Worm (Caenorhabditis elegans) whole organism, young adult: ENCODE results near the gene acs-22.

Experiments used
- B0019.2 ChIP-seq: fragments of 200-800 bp; sonication (Bioruptor generic); conservative IDR thresholded peaks from 2 replicates; pipeline ENCODE4 v1.3.6; 2022; ENCODE audit warnings: missing genetic modification reagents, missing genetic modification characterization, missing compliant biosample characterization
- B0035.1 ChIP-seq: sonication (generic microtip); optimal IDR thresholded peaks from 2 replicates; lab custom pipeline; 2016; ENCODE audit warnings: missing genetic modification characterization, mild to moderate bottlenecking, missing compliant biosample characterization, missing genotype, missing genetic modification reagents
- B0261.1 ChIP-seq: sonication (generic microtip); optimal IDR thresholded peaks from 2 replicates; lab custom pipeline; 2016; ENCODE audit warnings: mild to moderate bottlenecking, missing genetic modification characterization, moderate library complexity, missing compliant biosample characterization
- B0336.3 ChIP-seq: fragments of 200-800 bp; sonication (Bioruptor generic); IDR thresholded peaks from 2 replicates; pipeline ENCODE4 v1.3.6; 2022; ENCODE audit warnings: missing genetic modification characterization, missing compliant biosample characterization
- C06A6.2 ChIP-seq: fragments of 200-800 bp; sonication (Bioruptor generic); conservative IDR thresholded peaks from 2 replicates; pipeline ENCODE4 v1.3.6; 2022; ENCODE audit warnings: missing genetic modification characterization, missing compliant biosample characterization
- F10E7.11 ChIP-seq: sonication (generic microtip); optimal IDR thresholded peaks from 2 replicates; lab custom pipeline; 2017; ENCODE audit warnings: mild to moderate bottlenecking, missing genetic modification characterization, moderate library complexity, missing compliant biosample characterization
- F33H1.4 ChIP-seq: fragments of 200-800 bp; sonication (Bioruptor generic); IDR thresholded peaks from 2 replicates; pipeline ENCODE4 v1.3.6; 2022; ENCODE audit warnings: missing genetic modification reagents, missing genetic modification characterization, missing compliant biosample characterization
- F49E8.2 ChIP-seq: sonication (generic microtip); optimal IDR thresholded peaks from 3 replicates; lab custom pipeline; 2017; ENCODE audit warnings: missing genetic modification characterization, mild to moderate bottlenecking, missing compliant biosample characterization, antibody characterized with exemption, moderate library complexity; ENCODE audit not compliant: insufficient read depth
- F52B5.7 ChIP-seq: sonication (generic microtip); optimal IDR thresholded peaks from 2 replicates; lab custom pipeline; 2016; ENCODE audit warnings: mild to moderate bottlenecking, missing genetic modification characterization, missing compliant biosample characterization
- F55B11.4 ChIP-seq: sonication (generic microtip); optimal IDR thresholded peaks from 2 replicates; lab custom pipeline; 2016; ENCODE audit warnings: missing compliant biosample characterization, missing genetic modification characterization, borderline replicate concordance; ENCODE audit not compliant: insufficient read depth
- F57C9.4 ChIP-seq: sonication (generic microtip); optimal IDR thresholded peaks from 2 replicates; lab custom pipeline; 2017; ENCODE audit warnings: mild to moderate bottlenecking, missing genetic modification characterization, missing compliant biosample characterization
- K12H6.12 ChIP-seq: fragments of 200-800 bp; sonication (Bioruptor generic); optimal IDR thresholded peaks from 2 replicates; lab custom pipeline; 2018; ENCODE audit warnings: mild to moderate bottlenecking, missing genetic modification characterization, missing compliant biosample characterization
- ama-1 ChIP-seq, 3 experiments: fragments of 150-350 bp in 1 of 3; sonication (generic microtip) in 2 of 3; optimal IDR thresholded peaks; 2 replicates each; lab custom pipeline; 2014 to 2018; ENCODE audit warnings: missing biosample characterization in 2 of 3, missing genetic modification characterization in 2 of 3, missing genetic modification reagents in 2 of 3
- atf-7 ChIP-seq: sonication (generic microtip); optimal IDR thresholded peaks from 2 replicates; lab custom pipeline; 2017; ENCODE audit warnings: mild to moderate bottlenecking, missing genetic modification characterization, missing compliant biosample characterization
- attf-6 ChIP-seq: fragments of 200-800 bp; sonication (Bioruptor generic); IDR thresholded peaks from 2 replicates; pipeline ENCODE4 v1.3.6; 2022; ENCODE audit warnings: missing genetic modification reagents, missing genetic modification characterization, missing compliant biosample characterization
- bed-2 ChIP-seq: fragments of 200-800 bp; sonication (Bioruptor generic); IDR thresholded peaks from 2 replicates; pipeline ENCODE4 v1.3.6; 2022; ENCODE audit warnings: missing genetic modification reagents, missing genetic modification characterization, missing compliant biosample characterization
- cebp-1 ChIP-seq, 2 experiments: fragments of 200-800 bp in 1 of 2; sonication (Bioruptor generic) in 1 of 2; sonication (generic microtip) in 1 of 2; IDR thresholded peaks in 1 of 2; optimal IDR thresholded peaks in 1 of 2; 2 replicates each; pipeline versions ENCODE4 v1.3.6 to Lab custom; 2017 to 2022; ENCODE audit warnings: missing compliant biosample characterization in 2 of 2, missing genetic modification characterization in 2 of 2, mild to moderate bottlenecking in 1 of 2, missing genetic modification reagents in 1 of 2, moderate library complexity in 1 of 2
- ceh-100 ChIP-seq: fragments of 200-800 bp; sonication (Bioruptor generic); IDR thresholded peaks from 2 replicates; pipeline ENCODE4 v1.3.6; 2022; ENCODE audit warnings: missing genetic modification reagents, missing genetic modification characterization, missing compliant biosample characterization
- ceh-40 ChIP-seq: fragments of 200-800 bp; sonication (Bioruptor generic); IDR thresholded peaks from 2 replicates; pipeline ENCODE4 v1.3.6; 2022; ENCODE audit warnings: missing genetic modification characterization, missing compliant biosample characterization
- die-1 ChIP-seq: sonication (generic microtip); optimal IDR thresholded peaks from 2 replicates; lab custom pipeline; 2016; ENCODE audit warnings: missing genotype, mild to moderate bottlenecking, missing genetic modification characterization, missing compliant biosample characterization
- efl-1 ChIP-seq: fragments of 150-350 bp; optimal IDR thresholded peaks from 2 replicates; lab custom pipeline; 2014; ENCODE audit warnings: missing biosample characterization, missing genetic modification reagents, missing genetic modification characterization
- lsy-27 ChIP-seq: sonication (generic microtip); optimal IDR thresholded peaks from 2 replicates; lab custom pipeline; 2017; ENCODE audit warnings: missing genetic modification characterization, mild to moderate bottlenecking, missing compliant biosample characterization, antibody characterized with exemption, missing genotype, borderline replicate concordance; ENCODE audit not compliant: insufficient read depth
- mcd-1 ChIP-seq: fragments of 200-800 bp; sonication (Bioruptor generic); IDR thresholded peaks from 2 replicates; pipeline ENCODE4 v1.3.6; 2022; ENCODE audit warnings: missing genetic modification reagents, missing genetic modification characterization, missing compliant biosample characterization
- mes-4 ChIP-seq: sonication (generic microtip); optimal IDR thresholded peaks from 2 replicates; lab custom pipeline; 2016; ENCODE audit warnings: missing genotype, missing genetic modification characterization, missing compliant biosample characterization
- mxl-1 ChIP-seq: sonication (generic microtip); optimal IDR thresholded peaks from 2 replicates; lab custom pipeline; 2016; ENCODE audit warnings: missing genetic modification characterization, missing compliant biosample characterization
- pbrm-1 ChIP-seq: fragments of 200-800 bp; sonication (Bioruptor generic); IDR thresholded peaks from 2 replicates; pipeline ENCODE4 v1.3.6; 2022; ENCODE audit warnings: missing genetic modification reagents, missing genetic modification characterization, missing compliant biosample characterization
- rec-8 ChIP-seq, 2 experiments: sonication (generic microtip); optimal IDR thresholded peaks; 2 replicates each; lab custom pipeline; 2016; ENCODE audit warnings: mild to moderate bottlenecking in 2 of 2, missing genetic modification characterization in 2 of 2, missing genetic modification reagents in 2 of 2, missing genotype in 2 of 2, missing biosample characterization in 1 of 2, missing compliant biosample characterization in 1 of 2, moderate library complexity in 1 of 2
- rpc-1 ChIP-seq, 2 experiments: fragments of 150-350 bp in 1 of 2; sonication (generic microtip) in 1 of 2; optimal IDR thresholded peaks; 2 replicates each; lab custom pipeline; 2014 to 2018; ENCODE audit warnings: missing biosample characterization in 1 of 2, missing genetic modification characterization in 1 of 2, missing genetic modification reagents in 1 of 2, missing genotype in 1 of 2
- sdz-38 ChIP-seq: sonication (generic microtip); optimal IDR thresholded peaks from 2 replicates; lab custom pipeline; 2016; ENCODE audit warnings: missing genotype, missing genetic modification characterization, missing compliant biosample characterization
- sea-2 ChIP-seq: fragments of 200-800 bp; sonication (Bioruptor generic); IDR thresholded peaks from 2 replicates; pipeline ENCODE4 v1.3.6; 2022; ENCODE audit warnings: missing genetic modification characterization, missing compliant biosample characterization
- snpc-3.4 ChIP-seq: sonication (generic microtip); optimal IDR thresholded peaks from 2 replicates; lab custom pipeline; 2017; ENCODE audit warnings: missing genetic modification characterization, mild to moderate bottlenecking, missing compliant biosample characterization, antibody characterized with exemption, moderate library complexity, missing genotype, missing genetic modification reagents
- somi-1 ChIP-seq: fragments of 200-800 bp; sonication (Bioruptor generic); optimal IDR thresholded peaks from 2 replicates; lab custom pipeline; 2018; ENCODE audit warnings: mild to moderate bottlenecking, missing genetic modification characterization, missing compliant biosample characterization
- sptf-2 ChIP-seq: fragments of 200-800 bp; sonication (Bioruptor generic); optimal IDR thresholded peaks from 2 replicates; lab custom pipeline; 2018; ENCODE audit warnings: mild to moderate bottlenecking, missing genetic modification characterization, missing compliant biosample characterization
- tbp1 ChIP-seq: fragments of 200-800 bp; sonication (Bioruptor generic); optimal IDR thresholded peaks from 2 replicates; lab custom pipeline; 2018; ENCODE audit warnings: mild to moderate bottlenecking, missing genetic modification characterization, missing compliant biosample characterization
- ztf-18 ChIP-seq: sonication (generic microtip); optimal IDR thresholded peaks from 2 replicates; lab custom pipeline; 2016; ENCODE audit warnings: missing genotype, mild to moderate bottlenecking, missing genetic modification characterization, missing compliant biosample characterization

The acs-22 gene

ce11 chrX:8952007-8952406 lies 21.0 kb downstream of the acs-22 start:
- TF ChIP-seq ama-1 (optimal IDR thresholded peaks at IDR 0.05; lab: Kevin White, UChicago) = no peak
- TF ChIP-seq ama-1 (GFP tag; optimal IDR thresholded peaks at IDR 0.05; lab: Kevin White, UChicago) = no peak
- peak; percentile 54 for TF ChIP-seq K12H6.12 (tag; lab: Kevin White, UChicago)
- TF ChIP-seq, all 124 proteins: peak for 1

ce11 chrX:8953011-8953410 lies 22.0 kb downstream of the acs-22 start:
- TF ChIP-seq ceh-100 (no peak), sptf-2 (no peak), somi-1 (GFP tag; lab: Kevin White, UChicago) (no peak), pbrm-1 (GFP tag; lab: Robert Waterston, UW) (no peak), cebp-1 (GFP tag; IDR thresholded peaks at IDR 0.05; lab: Robert Waterston, UW) (no peak), cebp-1 (tag; optimal IDR thresholded peaks at IDR 0.05; lab: Kevin White, UChicago) (no peak), B0035.1 (tag; lab: Kevin White, UChicago) (no peak)

- TF ChIP-seq F49E8.2 (no peak), B0019.2 (GFP tag; lab: Robert Waterston, UW) (no peak), die-1 (tag; lab: Kevin White, UChicago) (peak; percentile 22), mcd-1 (no peak), ztf-18 (peak; percentile 29), lsy-27 (tag; lab: Kevin White, UChicago) (no peak), F10E7.11 (tag; lab: Kevin White, UChicago) (no peak), rpc-1 (optimal IDR thresholded peaks at IDR 0.05; lab: Kevin White, UChicago) (peak; percentile 70), rpc-1 (tag; optimal IDR thresholded peaks at IDR 0.05; lab: Kevin White, UChicago) (peak; percentile 77), F33H1.4 (GFP tag; lab: Robert Waterston, UW) (no peak), mxl-1 (tag; lab: Kevin White, UChicago) (no peak), snpc-3.4 (tag; lab: Kevin White, UChicago) (peak; percentile 13), cebp-1 (GFP tag; IDR thresholded peaks at IDR 0.05; lab: Robert Waterston, UW) (no peak), cebp-1 (tag; optimal IDR thresholded peaks at IDR 0.05; lab: Kevin White, UChicago) (no peak), B0261.1 (tag; lab: Kevin White, UChicago) (peak; percentile 65), C06A6.2 (GFP tag; lab: Robert Waterston, UW) (no peak), tbp1 (GFP tag; lab: Kevin White, UChicago) (peak; percentile 84), F55B11.4 (tag; lab: Kevin White, UChicago) (no peak), B0336.3 (GFP tag; lab: Robert Waterston, UW) (no peak), mes-4 (peak; percentile 9), atf-7 (tag; lab: Kevin White, UChicago) (no peak), rec-8 (tag; optimal IDR thresholded peaks at IDR 0.05; lab: Kevin White, UChicago) (peak in 1 of 2 experiments; percentile 36), attf-6 (no peak)
These were observed 24.8 kb downstream of the acs-22 start for ce11 chrX:8955808-8956207.

- TF ChIP-seq ceh-40 (no peak), sdz-38 (no peak), bed-2 (GFP tag; lab: Robert Waterston, UW) (no peak), ama-1 (optimal IDR thresholded peaks at IDR 0.05; lab: Kevin White, UChicago) (no peak), ama-1 (GFP tag; optimal IDR thresholded peaks at IDR 0.05; lab: Kevin White, UChicago) (no peak), die-1 (tag; lab: Kevin White, UChicago) (no peak), sea-2 (no peak), efl-1 (GFP tag; lab: Kevin White, UChicago) (no peak), F57C9.4 (tag; lab: Kevin White, UChicago) (no peak), F52B5.7 (tag; lab: Kevin White, UChicago) (no peak)
- TF ChIP-seq, all 124 proteins: peak for 0
These were observed 27.0 kb downstream of the acs-22 start for ce11 chrX:8957974-8958373.
